Worm (Caenorhabditis elegans) whole organism, late embryonic: ENCODE results near the gene ZK1128.7.

Experiments
- C08G9.2 ChIP-seq: sonication (generic microtip); optimal IDR thresholded peaks from 2 replicates; lab custom pipeline; 2016; ENCODE audit warnings: mild to moderate bottlenecking, missing genetic modification characterization, moderate library complexity, missing compliant biosample characterization
- T23F11.4 ChIP-seq: fragments of 200-800 bp; sonication (Bioruptor generic); optimal IDR thresholded peaks from 2 replicates; lab custom pipeline; 2018; ENCODE audit warnings: mild to moderate bottlenecking, missing genetic modification characterization, missing compliant biosample characterization
- ceh-22 ChIP-seq: sonication (generic microtip); optimal IDR thresholded peaks from 2 replicates; lab custom pipeline; 2017; ENCODE audit warnings: missing biosample characterization, missing genetic modification characterization
- ceh-48 ChIP-seq: sonication (generic microtip); optimal IDR thresholded peaks from 2 replicates; lab custom pipeline; 2016; ENCODE audit warnings: missing genetic modification characterization, inconsistent platforms, missing compliant biosample characterization
- ceh-9 ChIP-seq: sonication (generic microtip); optimal IDR thresholded peaks from 2 replicates; lab custom pipeline; 2016; ENCODE audit warnings: mild to moderate bottlenecking, missing genetic modification characterization, inconsistent platforms, missing compliant biosample characterization
- dve-1 ChIP-seq: sonication (generic microtip); optimal IDR thresholded peaks from 2 replicates; lab custom pipeline; 2017; ENCODE audit warnings: antibody characterized with exemption, mild to moderate bottlenecking, missing genetic modification characterization, missing compliant biosample characterization
- elt-2 ChIP-seq: sonication (generic microtip); optimal IDR thresholded peaks from 2 replicates; lab custom pipeline; 2016; ENCODE audit warnings: missing genetic modification reagents, missing genetic modification characterization, missing compliant biosample characterization
- hlh-15 ChIP-seq: sonication (generic microtip); optimal IDR thresholded peaks from 2 replicates; lab custom pipeline; 2016; ENCODE audit warnings: missing genetic modification characterization, missing compliant biosample characterization
- nhr-11 ChIP-seq: fragments of 150-350 bp; optimal IDR thresholded peaks from 2 replicates; lab custom pipeline; 2014; ENCODE audit warnings: missing biosample characterization, missing genetic modification characterization
- pha-2 ChIP-seq: sonication (generic microtip); optimal IDR thresholded peaks from 2 replicates; lab custom pipeline; 2017; ENCODE audit warnings: mild to moderate bottlenecking, missing genetic modification characterization, missing compliant biosample characterization
- pqm-1 ChIP-seq: sonication (generic microtip); optimal IDR thresholded peaks from 2 replicates; lab custom pipeline; 2016; ENCODE audit warnings: missing genetic modification characterization, missing compliant biosample characterization
- unc-86 ChIP-seq: sonication (generic microtip); optimal IDR thresholded peaks from 2 replicates; lab custom pipeline; 2016; ENCODE audit warnings: missing genetic modification characterization, missing compliant biosample characterization

DNA sequence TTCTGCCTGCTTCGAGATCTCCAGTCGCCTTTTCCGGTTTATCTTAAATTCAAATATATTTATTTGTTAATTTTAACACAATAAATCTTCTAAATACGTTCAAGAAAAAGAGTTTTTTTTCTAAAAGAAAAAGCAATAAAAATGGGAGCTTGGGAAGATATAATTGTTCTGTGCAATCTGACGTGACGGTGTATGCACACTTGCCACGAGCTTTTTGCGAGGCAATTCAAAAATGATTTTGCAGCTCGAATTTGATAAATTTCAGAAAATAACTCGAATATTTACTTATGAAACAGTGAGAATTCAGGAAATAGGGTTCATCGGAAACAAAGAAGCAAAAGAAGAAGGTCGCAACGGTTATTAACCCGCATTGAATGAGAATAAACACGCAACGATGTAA is 43.7 kb upstream of the ZK1128.7 start:
- TF ChIP-seq hlh-15 (tag; lab: Kevin White, UChicago) (no peak), unc-86 (no peak), pqm-1 (tag; lab: Kevin White, UChicago) (no peak), ceh-9 (tag; lab: Kevin White, UChicago) (no peak), nhr-11 (tag; lab: Kevin White, UChicago) (no peak), elt-2 (no peak), dve-1 (tag; lab: Kevin White, UChicago) (no peak), ceh-22 (no peak), T23F11.4 (no peak), pha-2 (tag; lab: Kevin White, UChicago) (no peak), C08G9.2 (tag; lab: Kevin White, UChicago) (no peak), ceh-48 (tag; lab: Kevin White, UChicago) (no peak)
